Worm (Caenorhabditis elegans): ENCODE results near the gene taf-9.

Gene taf-9

ce11 chrIII:13648540-13648939 is 24.5 kb downstream of the taf-9 start:
- TF ChIP-seq pha-4 (GFP tag; IDR thresholded peaks at IDR 0.05) (no peak), pha-4 (tag; optimal IDR thresholded peaks at IDR 0.05) (no peak), D1046.2 (GFP tag; IDR thresholded peaks at IDR 0.05) (no peak), lin-1 (GFP tag; IDR thresholded peaks at IDR 0.05) (no peak), nhr-76 (tag; optimal IDR thresholded peaks at IDR 0.05) (no peak), Y75B8A.6 (GFP tag; IDR thresholded peaks at IDR 0.05) (no peak), Y105C5A.15 (GFP tag; IDR thresholded peaks at IDR 0.05) (no peak), nhr-41 (GFP tag; IDR thresholded peaks at IDR 0.05) (no peak), F37D6.2 (tag; optimal IDR thresholded peaks at IDR 0.05) (no peak), gei-8 (GFP tag; optimal IDR thresholded peaks at IDR 0.05) (no peak), fos-1 (tag; optimal IDR thresholded peaks at IDR 0.05) (no peak), mep-1 (tag; optimal IDR thresholded peaks at IDR 0.05) (no peak), ztf-11 (tag; optimal IDR thresholded peaks at IDR 0.05) (no peak), spr-3 (GFP tag; optimal IDR thresholded peaks at IDR 0.05) (no peak), ceh-44 (GFP tag; IDR thresholded peaks at IDR 0.05) (0 out of 2 replicates have a peak, but pooled peaks have one; percentile 14), unc-62 (GFP tag; optimal IDR thresholded peaks at IDR 0.05 in 1 of 2) (peak in 1 of 2 experiments; percentile 42), unc-62 (tag; optimal IDR thresholded peaks at IDR 0.05) (no peak), set-16 (GFP tag; IDR thresholded peaks at IDR 0.05) (peak; percentile 68)

ce11 chrIII:13651414-13651813 is 27.3 kb downstream of the taf-9 start:
- TF ChIP-seq set-16 (GFP tag; IDR thresholded peaks at IDR 0.05) (peak; percentile 94), aly-2 (tag; optimal IDR thresholded peaks at IDR 0.05) (no peak)

- TF ChIP-seq aha-1 (tag) = peak; percentile 91
- peak; percentile 39; the same call in 1 of the 2 replicates for TF ChIP-seq set-16 (GFP tag; IDR thresholded peaks at IDR 0.05)
- no peak for TF ChIP-seq Y48G9A.11 (GFP tag; IDR thresholded peaks at IDR 0.05)
- TF ChIP-seq php-3 (GFP tag; IDR thresholded peaks at IDR 0.05) = 0 out of 2 replicates have a peak, but pooled peaks have one; percentile 26
These were observed 27.9 kb downstream of the taf-9 start for ce11 chrIII:13652010-13652409.

ce11 chrIII:13652708-13653107 is 28.6 kb downstream of the taf-9 start:
- peak; percentile 77 for TF ChIP-seq set-16 (GFP tag; IDR thresholded peaks at IDR 0.05)
- TF ChIP-seq F44E2.7 (GFP tag; IDR thresholded peaks at IDR 0.05) = 0 out of 2 replicates have a peak, but pooled peaks have one; percentile 6
- no peak for TF ChIP-seq D1046.2 (GFP tag; IDR thresholded peaks at IDR 0.05)

- TF ChIP-seq set-16 (GFP tag; IDR thresholded peaks at IDR 0.05) (peak; percentile 89), ZK337.2 (GFP tag; IDR thresholded peaks at IDR 0.05) (no peak)
These were observed 30.9 kb downstream of the taf-9 start for ce11 chrIII:13654950-13655349.

DNA sequence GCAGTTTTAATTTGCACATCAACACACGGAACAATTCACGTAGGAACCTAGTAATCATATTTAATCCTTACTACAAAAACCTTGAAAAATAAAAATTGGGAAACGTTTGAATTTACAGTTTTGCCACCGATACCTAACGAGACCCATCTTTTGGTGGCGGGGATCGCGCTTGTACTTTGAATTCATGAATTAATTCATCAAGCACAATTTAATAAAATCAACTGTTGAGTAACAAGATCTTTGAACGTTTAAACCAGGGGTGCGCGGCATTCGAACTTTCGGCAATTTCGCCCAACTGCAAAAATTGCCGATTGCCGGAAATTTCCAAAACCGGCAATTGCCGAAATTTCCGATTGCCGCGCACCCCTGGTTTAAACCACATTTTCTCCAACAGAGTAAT is 32.6 kb downstream of the taf-9 start:
- peak; percentile 41; the same call in 1 of the 2 replicates for TF ChIP-seq egl-43 (GFP tag; IDR thresholded peaks at IDR 0.05)
- no peak for TF ChIP-seq dmd-8 (GFP tag; IDR thresholded peaks at IDR 0.05)

- no peak for TF ChIP-seq attf-4 (tag; optimal IDR thresholded peaks at IDR 0.05)
- TF ChIP-seq egl-27 (tag; optimal IDR thresholded peaks at IDR 0.05) = no peak
- no peak for TF ChIP-seq hmg-1.1 (GFP tag; IDR thresholded peaks at IDR 0.05)
- TF ChIP-seq nhr-10 (tag; optimal IDR thresholded peaks at IDR 0.05) = no peak
- no peak for TF ChIP-seq lsy-2 (tag; optimal IDR thresholded peaks at IDR 0.05)
- TF ChIP-seq pqm-1 (tag; optimal IDR thresholded peaks at IDR 0.05) = peak; percentile 31
- TF ChIP-seq F26F4.8 (GFP tag; conservative IDR thresholded peaks at IDR 0.05) = no peak
- TF ChIP-seq zip-11 (GFP tag; IDR thresholded peaks at IDR 0.05) = no peak
- no peak for TF ChIP-seq T20F7.1 (GFP tag; optimal IDR thresholded peaks at IDR 0.05)
- no peak for TF ChIP-seq mxl-3 (GFP tag; optimal IDR thresholded peaks at IDR 0.05)
- TF ChIP-seq mep-1 (tag; optimal IDR thresholded peaks at IDR 0.05) = peak; percentile 51
- TF ChIP-seq zfp-3 (GFP tag; conservative IDR thresholded peaks at IDR 0.05) = no peak
- no peak for TF ChIP-seq aha-1 (tag)
- no peak for TF ChIP-seq ztf-11 (tag; optimal IDR thresholded peaks at IDR 0.05)
- no peak for TF ChIP-seq snpc-1.2 (GFP tag; IDR thresholded peaks at IDR 0.05)
- TF ChIP-seq lin-29 (GFP tag; IDR thresholded peaks at IDR 0.05) = no peak
- TF ChIP-seq R02D3.7 (tag; optimal IDR thresholded peaks at IDR 0.05) = no peak
- no peak for TF ChIP-seq nhr-77 (tag; optimal IDR thresholded peaks at IDR 0.05)
- no peak for TF ChIP-seq hif-1 (tag; optimal IDR thresholded peaks at IDR 0.05)
These were observed 33.9 kb downstream of the taf-9 start for ce11 chrIII:13657975-13658374.

All from whole organism, L4 larva.